Worm (Caenorhabditis elegans) whole organism, midembryonic: ENCODE results near the gene btb-6.

Experiments used
- T22C8.4 ChIP-seq: fragments of 200-800 bp; sonication (Bioruptor generic); IDR thresholded peaks from 2 replicates; pipeline ENCODE4 v1.3.6; 2022; ENCODE audit warnings: missing genetic modification characterization, missing compliant biosample characterization
- cog-1 ChIP-seq: sonication (generic microtip); optimal IDR thresholded peaks from 2 replicates; lab custom pipeline; 2016; ENCODE audit warnings: missing genetic modification characterization, missing compliant biosample characterization
- flt-1 ChIP-seq: fragments of 200-800 bp; sonication (Bioruptor generic); IDR thresholded peaks from 2 replicates; pipeline ENCODE4 v1.3.6; 2022; ENCODE audit warnings: missing genetic modification characterization, missing compliant biosample characterization
- klf-2 ChIP-seq: fragments of 200-800 bp; sonication (Bioruptor generic); conservative IDR thresholded peaks from 2 replicates; pipeline ENCODE4 v1.3.6; 2022; ENCODE audit warnings: missing genetic modification reagents, missing genetic modification characterization, missing compliant biosample characterization
- med-1 ChIP-seq: sonication (generic microtip); optimal IDR thresholded peaks from 2 replicates; lab custom pipeline; 2017; ENCODE audit warnings: missing genetic modification characterization, mild to moderate bottlenecking, missing compliant biosample characterization, antibody characterized with exemption, missing genetic modification reagents; ENCODE audit not compliant: insufficient read depth
- ref-1 ChIP-seq: fragments of 200-800 bp; sonication (Bioruptor generic); conservative IDR thresholded peaks from 2 replicates; pipeline ENCODE4 v1.3.6; 2022; ENCODE audit warnings: missing genetic modification reagents, missing genetic modification characterization, missing compliant biosample characterization
- tab-1 ChIP-seq: fragments of 200-800 bp; sonication (Bioruptor generic); IDR thresholded peaks from 2 replicates; pipeline ENCODE4 v1.3.6; 2022; ENCODE audit warnings: missing genetic modification characterization, missing compliant biosample characterization
- ztf-23 ChIP-seq: fragments of 200-800 bp; sonication (Bioruptor generic); IDR thresholded peaks from 2 replicates; pipeline ENCODE4 v1.3.6; 2022; ENCODE audit warnings: missing genetic modification reagents, missing genetic modification characterization, missing compliant biosample characterization
- ztf-29 ChIP-seq: fragments of 200-800 bp; sonication (Bioruptor generic); IDR thresholded peaks from 2 replicates; pipeline ENCODE4 v1.3.6; 2022; ENCODE audit warnings: missing genetic modification reagents, missing genetic modification characterization, missing compliant biosample characterization

ce11 chrII:1694530-1694929, 20.6 kb upstream of the btb-6 start, which contains the start of gene fbxc-26:
- no peak for TF ChIP-seq T22C8.4 (GFP tag; lab: Robert Waterston, UW)
- no peak for TF ChIP-seq med-1 (GFP tag; lab: Kevin White, UChicago)
- no peak for TF ChIP-seq ztf-29 (GFP tag; lab: Robert Waterston, UW)
- no peak for TF ChIP-seq tab-1
- TF ChIP-seq klf-2 (GFP tag; lab: Robert Waterston, UW), result no peak
- no peak for TF ChIP-seq cog-1
- no peak for TF ChIP-seq ref-1 (GFP tag; lab: Robert Waterston, UW)
- no peak for TF ChIP-seq flt-1
- no peak for TF ChIP-seq ztf-23 (GFP tag; lab: Robert Waterston, UW)
